Fruit fly (Drosophila melanogaster): ENCODE measurements around the gene CG15771.
A peak's percentile ranks its signal among the peaks of the same experiment; 100 is the strongest.

DNA sequence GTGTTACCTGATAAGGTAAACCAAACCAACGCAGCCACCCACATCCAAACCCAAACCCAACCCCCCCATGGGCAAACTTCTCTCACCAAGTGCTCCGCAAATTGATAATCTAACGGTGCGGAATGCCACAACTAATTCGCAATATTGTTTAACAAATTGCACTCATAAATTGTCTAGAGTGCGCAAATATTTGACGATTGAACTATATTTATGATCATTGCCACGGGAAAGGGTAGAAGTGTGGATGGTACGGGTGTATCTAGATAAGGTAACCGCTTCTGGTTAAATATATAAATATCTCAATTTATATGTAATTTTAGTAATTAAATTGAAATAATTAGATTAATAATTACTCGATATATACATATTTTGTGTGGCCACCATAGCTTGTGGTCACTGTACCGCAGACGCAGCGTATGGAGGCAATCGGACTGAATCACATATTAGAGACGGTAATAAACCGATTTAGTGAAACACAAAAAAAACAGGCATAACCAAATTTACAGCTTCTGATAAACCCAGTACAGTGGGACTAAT lies 36.8 kb upstream of the CG15771 start:
- TF ChIP-seq CG7045 (GFP tag; optimal IDR thresholded peaks at IDR 0.05), result peak; percentile 84
- peak; percentile 59 for TF ChIP-seq CG5204 (GFP tag; optimal IDR thresholded peaks at IDR 0.05)
- peak; percentile 90 for TF ChIP-seq CG33017 (tag; optimal IDR thresholded peaks at IDR 0.05)
- TF ChIP-seq Hr96 (GFP tag; optimal IDR thresholded peaks at IDR 0.05), result peak; percentile 45
- TF ChIP-seq CG12768 (GFP tag; optimal IDR thresholded peaks at IDR 0.05), result peak; percentile 91
- TF ChIP-seq kay (GFP tag; ENCODE audit: borderline replicate concordance), result peak; percentile 64
- peak; percentile 8 for TF ChIP-seq CG1620 (GFP tag; optimal IDR thresholded peaks at IDR 0.05)
- TF ChIP-seq ovo (GFP tag; optimal IDR thresholded peaks at IDR 0.05), result peak; percentile 68
- peak; percentile 25 for TF ChIP-seq bab1 (GFP tag; optimal IDR thresholded peaks at IDR 0.05)
- peak; percentile 87 for TF ChIP-seq CG11617 (GFP tag; optimal IDR thresholded peaks at IDR 0.05)
- TF ChIP-seq cic (GFP tag; optimal IDR thresholded peaks at IDR 0.05), result peak; percentile 10
- peak; percentile 77 for TF ChIP-seq pad (GFP tag; optimal IDR thresholded peaks at IDR 0.05)
- TF ChIP-seq Crg-1 (GFP tag; optimal IDR thresholded peaks at IDR 0.05), result peak; percentile 41
- TF ChIP-seq CG7101 (tag; optimal IDR thresholded peaks at IDR 0.05), result peak; percentile 95

Measured in whole organism, adult.